Worm (Caenorhabditis elegans) whole organism, L4 larva: ENCODE data around the gene esyt-2.
A peak's percentile ranks its signal among the peaks of the same experiment; 100 is the strongest.

Experiments
- D1046.2 ChIP-seq: fragments of 200-800 bp; sonication (Bioruptor generic); IDR thresholded peaks from 2 replicates; pipeline ENCODE4 v1.3.6; 2022; ENCODE audit warnings: missing genetic modification characterization, missing compliant biosample characterization
- R02D3.7 ChIP-seq: fragments of 150-350 bp; sonication (generic microtip); optimal IDR thresholded peaks from 3 replicates; lab custom pipeline; 2014; ENCODE audit warnings: missing biosample characterization, missing genetic modification characterization
- Y48G9A.11 ChIP-seq: fragments of 200-800 bp; sonication (Bioruptor generic); IDR thresholded peaks from 2 replicates; pipeline ENCODE4 v1.3.6; 2022; ENCODE audit warnings: missing genetic modification reagents, missing genetic modification characterization, missing compliant biosample characterization
- Y5F2A.4 ChIP-seq: fragments of 200-800 bp; sonication (Bioruptor generic); optimal IDR thresholded peaks from 2 replicates; lab custom pipeline; 2018; ENCODE audit warnings: mild to moderate bottlenecking, missing genetic modification characterization, missing compliant biosample characterization
- aha-1 ChIP-seq: fragments of 150-350 bp; peaks from one replicate; lab custom pipeline; 2014; ENCODE audit warnings: missing biosample characterization, missing genetic modification characterization
- ama-1 ChIP-seq: fragments of 150-350 bp; optimal IDR thresholded peaks from 2 replicates; lab custom pipeline; 2014; ENCODE audit warnings: inconsistent platforms, mixed read lengths
- ceh-28 ChIP-seq: fragments of 150-350 bp; optimal IDR thresholded peaks from 2 replicates; lab custom pipeline; 2014; ENCODE audit warnings: missing biosample characterization, missing genetic modification reagents, missing genetic modification characterization
- ceh-32 ChIP-seq: sonication (generic microtip); optimal IDR thresholded peaks from 2 replicates; lab custom pipeline; 2016; ENCODE audit warnings: mild to moderate bottlenecking, missing genetic modification characterization, missing compliant biosample characterization; ENCODE audit not compliant: poor library complexity
- daf-16 ChIP-seq, 3 experiments: sonication (generic microtip); optimal IDR thresholded peaks; 2 replicates each; lab custom pipeline; 2016 to 2017; ENCODE audit warnings: missing genetic modification characterization in 3 of 3, missing genetic modification reagents in 3 of 3, mild to moderate bottlenecking in 2 of 3, missing compliant biosample characterization in 2 of 3, missing biosample characterization in 1 of 3, moderate library complexity in 1 of 3
- dmd-8 ChIP-seq: fragments of 200-800 bp; sonication (Bioruptor generic); IDR thresholded peaks from 2 replicates; pipeline ENCODE4 v1.3.6; 2022; ENCODE audit warnings: missing genetic modification characterization, missing compliant biosample characterization
- dpl-1 ChIP-seq: fragments of 150-350 bp; optimal IDR thresholded peaks from 2 replicates; lab custom pipeline; 2014; ENCODE audit warnings: missing biosample characterization, missing genetic modification reagents, missing genetic modification characterization
- dve-1 ChIP-seq: sonication (generic microtip); optimal IDR thresholded peaks from 2 replicates; lab custom pipeline; 2017; ENCODE audit warnings: antibody characterized with exemption, mild to moderate bottlenecking, missing genetic modification characterization, missing compliant biosample characterization; ENCODE audit not compliant: insufficient read depth
- egl-27 ChIP-seq: sonication (generic microtip); optimal IDR thresholded peaks from 3 replicates; lab custom pipeline; 2017; ENCODE audit warnings: missing biosample characterization, missing genetic modification reagents, missing genetic modification characterization
- gei-8 ChIP-seq: fragments of 200-800 bp; sonication (Bioruptor generic); optimal IDR thresholded peaks from 2 replicates; lab custom pipeline; 2018; ENCODE audit warnings: mild to moderate bottlenecking, missing genetic modification characterization, missing compliant biosample characterization
- hif-1 ChIP-seq, 2 experiments: sonication (generic microtip); optimal IDR thresholded peaks; 2 replicates each; lab custom pipeline; 2016 to 2017; ENCODE audit warnings: missing compliant biosample characterization in 2 of 2, missing genetic modification characterization in 2 of 2, missing genetic modification reagents in 2 of 2, missing genotype in 2 of 2, mild to moderate bottlenecking in 1 of 2
- hlh-30 ChIP-seq: sonication (generic microtip); optimal IDR thresholded peaks from 2 replicates; lab custom pipeline; 2017; ENCODE audit warnings: antibody characterized with exemption, mild to moderate bottlenecking, missing genetic modification characterization, missing compliant biosample characterization; ENCODE audit not compliant: insufficient read depth
- lim-7 ChIP-seq: fragments of 200-800 bp; sonication (Bioruptor generic); IDR thresholded peaks from 2 replicates; pipeline ENCODE4 v1.3.6; 2022; ENCODE audit warnings: missing genetic modification characterization, missing compliant biosample characterization
- lin-39 ChIP-seq: fragments of 150-350 bp; optimal IDR thresholded peaks from 2 replicates; lab custom pipeline; 2014; ENCODE audit warnings: missing biosample characterization, missing genetic modification reagents, missing genetic modification characterization
- madf-5 ChIP-seq, 2 experiments: fragments of 200-800 bp; sonication (Bioruptor generic); IDR thresholded peaks; 2 replicates each; pipeline ENCODE4 v1.3.6; 2022; ENCODE audit warnings: missing compliant biosample characterization in 2 of 2, missing genetic modification characterization in 2 of 2
- mes-2 ChIP-seq: sonication (generic microtip); optimal IDR thresholded peaks from 2 replicates; lab custom pipeline; 2016; ENCODE audit warnings: missing genotype, mild to moderate bottlenecking, missing genetic modification characterization, missing compliant biosample characterization; ENCODE audit not compliant: poor library complexity, severe bottlenecking
- mxl-3 ChIP-seq: fragments of 200-800 bp; sonication (Bioruptor generic); optimal IDR thresholded peaks from 2 replicates; lab custom pipeline; 2018; ENCODE audit warnings: mild to moderate bottlenecking, missing genetic modification characterization, missing compliant biosample characterization
- nhr-102 ChIP-seq: sonication (generic microtip); optimal IDR thresholded peaks from 2 replicates; lab custom pipeline; 2016; ENCODE audit warnings: mild to moderate bottlenecking, missing genetic modification characterization, moderate library complexity, missing compliant biosample characterization
- nhr-25 ChIP-seq: sonication (generic microtip); optimal IDR thresholded peaks from 2 replicates; lab custom pipeline; 2017; ENCODE audit warnings: missing genetic modification characterization, mild to moderate bottlenecking, missing compliant biosample characterization, antibody characterized with exemption, moderate library complexity, borderline replicate concordance; ENCODE audit not compliant: insufficient read depth
- nhr-28 ChIP-seq: fragments of 150-350 bp; optimal IDR thresholded peaks from 2 replicates; lab custom pipeline; 2014; ENCODE audit warnings: missing biosample characterization, missing genetic modification characterization
- nhr-41 ChIP-seq: fragments of 200-800 bp; sonication (Bioruptor generic); IDR thresholded peaks from 2 replicates; pipeline ENCODE4 v1.3.6; 2022; ENCODE audit warnings: missing genetic modification reagents, missing genetic modification characterization, missing compliant biosample characterization
- nhr-42 ChIP-seq: fragments of 200-800 bp; sonication (Bioruptor generic); IDR thresholded peaks from 2 replicates; pipeline ENCODE4 v1.3.6; 2022; ENCODE audit warnings: missing genetic modification characterization, missing compliant biosample characterization
- nhr-77 ChIP-seq: fragments of 150-350 bp; optimal IDR thresholded peaks from 2 replicates; lab custom pipeline; 2014; ENCODE audit warnings: missing biosample characterization, missing genetic modification characterization
- saeg-2 ChIP-seq: fragments of 200-800 bp; sonication (Bioruptor generic); IDR thresholded peaks from 2 replicates; pipeline ENCODE4 v1.3.6; 2022; ENCODE audit warnings: missing genetic modification reagents, missing genetic modification characterization, missing compliant biosample characterization
- skn-1 ChIP-seq: fragments of 150-350 bp; optimal IDR thresholded peaks from 2 replicates; lab custom pipeline; 2014; ENCODE audit warnings: missing biosample characterization, missing genetic modification characterization
- unc-130 ChIP-seq: sonication (generic microtip); optimal IDR thresholded peaks from 2 replicates; lab custom pipeline; 2016; ENCODE audit warnings: missing genetic modification reagents, missing genetic modification characterization, missing compliant biosample characterization
- zfp-2 ChIP-seq: sonication (generic microtip); optimal IDR thresholded peaks from 2 replicates; lab custom pipeline; 2016; ENCODE audit warnings: mild to moderate bottlenecking, missing genetic modification characterization, missing compliant biosample characterization
- ztf-11 ChIP-seq: fragments of 150-350 bp; optimal IDR thresholded peaks from 2 replicates; lab custom pipeline; 2014; ENCODE audit warnings: missing biosample characterization, missing genetic modification characterization

The esyt-2 gene

DNA sequence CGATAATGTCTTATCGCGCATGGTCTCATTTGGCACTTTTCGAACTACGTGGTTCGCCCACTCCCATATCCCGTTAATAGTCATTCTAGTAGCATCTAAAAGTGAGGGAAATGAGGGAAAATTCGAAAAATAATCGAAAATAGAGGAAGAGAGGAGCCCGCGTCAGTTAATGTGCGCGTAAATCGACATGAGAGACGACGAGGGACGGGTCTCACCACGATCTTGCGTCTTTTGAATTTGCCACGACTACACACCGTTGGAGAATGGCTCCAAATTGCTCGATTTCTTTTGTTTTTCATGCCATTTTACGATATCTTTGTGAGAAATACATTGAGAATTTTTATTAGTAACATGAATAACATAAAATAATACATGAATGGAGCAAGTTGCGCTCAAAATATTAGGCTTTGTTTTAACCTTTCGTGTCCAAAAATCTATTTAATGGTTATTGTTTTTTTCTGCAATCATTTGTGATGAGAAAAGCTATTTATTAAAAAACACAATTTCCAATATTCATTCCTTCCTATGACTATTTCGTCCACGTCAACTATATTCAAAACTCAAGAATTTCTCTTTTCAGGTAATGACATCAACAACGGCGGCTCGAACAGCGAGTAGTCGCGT, 17.4 kb upstream of the esyt-2 start, which contains the start of the genes gen-1 and stt-3:
gen-1 (minus strand) TSS at position 95 of the 624 bp plus-strand sequence.
stt-3 (plus strand) TSS at position 574 of the 624 bp plus-strand sequence.
- TF ChIP-seq R02D3.7 (tag; lab: Kevin White, UChicago) (peak; percentile 76), Y5F2A.4 (GFP tag; lab: Kevin White, UChicago) (no peak), dpl-1 (peak; percentile 27), mes-2 (peak; percentile 0)

DNA sequence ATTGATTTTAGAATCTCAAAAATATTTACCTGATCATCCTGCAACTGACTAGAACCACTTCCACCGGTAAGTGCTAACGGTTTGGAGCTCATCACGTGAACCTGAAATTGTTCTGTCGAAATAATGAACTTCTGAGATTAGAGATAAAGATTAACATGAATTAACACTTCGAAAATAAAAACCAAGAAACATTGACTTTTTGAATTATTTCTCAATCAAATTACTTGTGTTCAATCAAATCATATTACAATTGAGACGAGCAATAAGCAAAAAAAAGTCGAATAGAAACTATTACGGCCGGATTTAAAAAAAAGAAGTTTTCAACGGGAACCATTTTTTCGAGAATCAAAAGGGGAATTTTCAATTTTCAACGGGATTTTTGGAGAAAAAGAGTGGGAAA, 15.0 kb upstream of the esyt-2 start, which contains the start of gene bcas-2:
bcas-2 (minus strand) TSS at position 101 of the 400 bp plus-strand sequence.
- no peak for TF ChIP-seq Y48G9A.11 (GFP tag; lab: Robert Waterston, UW)
- no peak for TF ChIP-seq ceh-32 (tag; lab: Kevin White, UChicago)
- TF ChIP-seq aha-1 (tag; lab: Kevin White, UChicago), result no peak
- no peak for TF ChIP-seq zfp-2 (tag; lab: Kevin White, UChicago)
- TF ChIP-seq daf-16 (GFP tag; optimal IDR thresholded peaks at IDR 0.05; lab: Kevin White, UChicago), result no peak
- no peak for TF ChIP-seq daf-16 (tag; optimal IDR thresholded peaks at IDR 0.05; lab: Kevin White, UChicago)
- TF ChIP-seq nhr-102 (tag; lab: Kevin White, UChicago), result no peak

DNA sequence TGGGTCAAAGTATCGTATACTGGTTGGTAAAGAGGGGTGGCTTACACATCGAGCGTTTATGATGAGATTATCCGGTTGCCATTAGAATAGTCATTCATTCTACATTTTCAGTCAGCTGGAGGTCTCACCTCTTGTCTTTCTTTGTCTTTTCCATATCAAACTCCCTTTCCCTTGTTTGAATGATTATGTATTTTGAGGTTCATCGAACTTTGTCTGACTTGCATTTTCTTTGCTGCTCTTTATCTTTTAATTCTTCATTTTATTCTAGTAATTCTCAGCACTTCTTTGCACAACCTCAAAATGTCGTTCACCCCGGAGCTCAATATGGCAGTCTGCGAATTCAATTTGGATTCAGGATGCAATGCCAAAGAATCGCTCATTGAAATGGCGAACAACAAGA, 9.8 kb upstream of the esyt-2 start, which contains the start of gene T12A2.3:
T12A2.3 (plus strand) TSS at position 301 of the 400 bp plus-strand sequence.
- no peak for TF ChIP-seq lim-7
- no peak for TF ChIP-seq dmd-8 (GFP tag; lab: Robert Waterston, UW)
- TF ChIP-seq nhr-41 (GFP tag; lab: Robert Waterston, UW), result no peak
- no peak for TF ChIP-seq hlh-30 (tag; lab: Kevin White, UChicago)
- TF ChIP-seq nhr-102 (tag; lab: Kevin White, UChicago), result no peak
- TF ChIP-seq saeg-2 (GFP tag; lab: Robert Waterston, UW), result no peak
- TF ChIP-seq nhr-25 (tag; lab: Kevin White, UChicago), result no peak
- TF ChIP-seq nhr-77, result no peak

DNA sequence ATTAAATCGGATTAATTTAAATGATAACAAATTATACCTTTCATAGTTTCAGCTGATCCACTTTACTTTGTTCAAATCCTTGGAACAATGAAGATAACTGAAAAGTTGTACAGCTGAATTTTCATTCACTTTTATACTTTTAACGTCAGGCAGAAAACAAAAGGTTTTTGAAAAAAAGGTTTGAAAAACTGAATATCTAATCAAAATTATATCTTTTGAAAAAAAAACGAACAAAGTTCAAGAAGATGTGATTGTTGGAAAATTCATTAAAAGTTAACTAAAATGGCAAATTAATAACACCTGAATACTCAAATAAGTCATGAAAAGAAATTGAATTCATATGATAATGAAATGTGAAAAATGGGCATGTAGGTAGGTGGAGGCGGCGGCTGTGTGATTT, 5.9 kb upstream of the esyt-2 start, which contains the start of gene T12A2.21:
T12A2.21 (minus strand) TSS at position 101 of the 400 bp plus-strand sequence.
- TF ChIP-seq dve-1 (tag; lab: Kevin White, UChicago), result no peak
- no peak for TF ChIP-seq nhr-42 (GFP tag; lab: Robert Waterston, UW)
- no peak for TF ChIP-seq skn-1 (tag; lab: Kevin White, UChicago)
- no peak for TF ChIP-seq ceh-28 (tag; lab: Kevin White, UChicago)
- TF ChIP-seq unc-130, result no peak
- no peak for TF ChIP-seq nhr-28
- TF ChIP-seq R02D3.7 (tag; lab: Kevin White, UChicago), result no peak
- no peak for TF ChIP-seq egl-27
- no peak for TF ChIP-seq madf-5 (GFP tag; IDR thresholded peaks at IDR 0.05; lab: Robert Waterston, UW)
- TF ChIP-seq ceh-32 (tag; lab: Kevin White, UChicago), result no peak
- TF ChIP-seq D1046.2 (GFP tag; lab: Robert Waterston, UW), result no peak
- TF ChIP-seq mxl-3 (GFP tag; lab: Kevin White, UChicago), result no peak
- TF ChIP-seq hif-1 (tag; optimal IDR thresholded peaks at IDR 0.05; lab: Kevin White, UChicago), result no peak
- TF ChIP-seq aha-1 (tag; lab: Kevin White, UChicago), result no peak
- TF ChIP-seq ama-1 (lab: Kevin White, UChicago), result no peak
- TF ChIP-seq ztf-11 (tag; lab: Kevin White, UChicago), result no peak
- no peak for TF ChIP-seq gei-8 (GFP tag; lab: Kevin White, UChicago)
- no peak for TF ChIP-seq lin-39 (tag; lab: Kevin White, UChicago)
- no peak for TF ChIP-seq saeg-2 (GFP tag; lab: Robert Waterston, UW)
